Worm (Caenorhabditis elegans): ENCODE results near the gene T22C8.6.

T22C8.6 gene

ce11 chrII:8589227-8589626 lies 40.9 kb downstream of the T22C8.6 start:
- TF ChIP-seq ztf-23 (GFP tag; IDR thresholded peaks at IDR 0.05), result no peak
- no peak for TF ChIP-seq ref-1 (GFP tag; conservative IDR thresholded peaks at IDR 0.05)
- no peak for TF ChIP-seq flt-1 (GFP tag; IDR thresholded peaks at IDR 0.05)
- TF ChIP-seq ztf-29 (GFP tag; IDR thresholded peaks at IDR 0.05), result no peak
- no peak for TF ChIP-seq cog-1 (tag; optimal IDR thresholded peaks at IDR 0.05)
- TF ChIP-seq T22C8.4 (GFP tag; IDR thresholded peaks at IDR 0.05), result no peak
- TF ChIP-seq klf-2 (GFP tag; conservative IDR thresholded peaks at IDR 0.05), result no peak
- no peak for TF ChIP-seq med-1 (GFP tag; optimal IDR thresholded peaks at IDR 0.05; ENCODE audit: insufficient read depth)
- no peak for TF ChIP-seq tab-1 (GFP tag; IDR thresholded peaks at IDR 0.05)

- TF ChIP-seq tab-1 (GFP tag; IDR thresholded peaks at IDR 0.05) (no peak), flt-1 (GFP tag; IDR thresholded peaks at IDR 0.05) (no peak)
Measured at ce11 chrII:8588442-8588841, 41.6 kb downstream of the T22C8.6 start.

ce11 chrII:8587660-8588230 lies 42.3 kb downstream of the T22C8.6 start:
- TF ChIP-seq ztf-23 (GFP tag; IDR thresholded peaks at IDR 0.05) (no peak), ztf-29 (GFP tag; IDR thresholded peaks at IDR 0.05) (no peak), tab-1 (GFP tag; IDR thresholded peaks at IDR 0.05) (no peak), flt-1 (GFP tag; IDR thresholded peaks at IDR 0.05) (no peak), cog-1 (tag; optimal IDR thresholded peaks at IDR 0.05) (no peak), klf-2 (GFP tag; conservative IDR thresholded peaks at IDR 0.05) (no peak), ref-1 (GFP tag; conservative IDR thresholded peaks at IDR 0.05) (no peak), T22C8.4 (GFP tag; IDR thresholded peaks at IDR 0.05) (no peak), med-1 (GFP tag; optimal IDR thresholded peaks at IDR 0.05; ENCODE audit: insufficient read depth) (no peak)

- TF ChIP-seq T22C8.4 (GFP tag; IDR thresholded peaks at IDR 0.05), result no peak
- no peak for TF ChIP-seq tab-1 (GFP tag; IDR thresholded peaks at IDR 0.05)
- TF ChIP-seq cog-1 (tag; optimal IDR thresholded peaks at IDR 0.05), result no peak
- TF ChIP-seq ztf-23 (GFP tag; IDR thresholded peaks at IDR 0.05), result no peak
Measured at ce11 chrII:8585921-8586320, 44.2 kb downstream of the T22C8.6 start.

- TF ChIP-seq cog-1 (tag; optimal IDR thresholded peaks at IDR 0.05) (no peak), klf-2 (GFP tag; conservative IDR thresholded peaks at IDR 0.05) (no peak), med-1 (GFP tag; optimal IDR thresholded peaks at IDR 0.05; ENCODE audit: insufficient read depth) (no peak), ref-1 (GFP tag; conservative IDR thresholded peaks at IDR 0.05) (no peak), ztf-23 (GFP tag; IDR thresholded peaks at IDR 0.05) (no peak), tab-1 (GFP tag; IDR thresholded peaks at IDR 0.05) (no peak)
Measured at ce11 chrII:8585036-8585627, 44.9 kb downstream of the T22C8.6 start, which contains the start of gene F54C9.11. F54C9.11 (minus strand) TSS chrII:8585086.

- TF ChIP-seq T22C8.4 (GFP tag; IDR thresholded peaks at IDR 0.05) (no peak), klf-2 (GFP tag; conservative IDR thresholded peaks at IDR 0.05) (no peak), med-1 (GFP tag; optimal IDR thresholded peaks at IDR 0.05; ENCODE audit: insufficient read depth) (no peak), ztf-23 (GFP tag; IDR thresholded peaks at IDR 0.05) (no peak), ztf-29 (GFP tag; IDR thresholded peaks at IDR 0.05) (no peak), tab-1 (GFP tag; IDR thresholded peaks at IDR 0.05) (no peak), cog-1 (tag; optimal IDR thresholded peaks at IDR 0.05) (no peak), flt-1 (GFP tag; IDR thresholded peaks at IDR 0.05) (no peak), ref-1 (GFP tag; conservative IDR thresholded peaks at IDR 0.05) (no peak)
Measured at ce11 chrII:8583035-8583434, 47.0 kb downstream of the T22C8.6 start.

ce11 chrII:8581700-8582099 lies 48.4 kb downstream of the T22C8.6 start, which contains the start of gene arl-1:
arl-1 (plus strand) TSS chrII:8582000.
- TF ChIP-seq tab-1 (GFP tag; IDR thresholded peaks at IDR 0.05) (no peak), ref-1 (GFP tag; conservative IDR thresholded peaks at IDR 0.05) (no peak), T22C8.4 (GFP tag; IDR thresholded peaks at IDR 0.05) (no peak), ztf-23 (GFP tag; IDR thresholded peaks at IDR 0.05) (no peak)

Data from whole organism, midembryonic.